Fruit fly (Drosophila melanogaster): ENCODE measurements around the gene TyrR.

Gene TyrR

dm6 chr3R:17716858-17717596, 46.0 kb downstream of the TyrR start:
- TF ChIP-seq CG9876 (GFP tag; optimal IDR thresholded peaks at IDR 0.05) (no peak), Dref (GFP tag; IDR thresholded peaks at IDR 0.05) (no peak), fu2 (GFP tag; optimal IDR thresholded peaks at IDR 0.05) (peak; percentile 27), CG12219 (GFP tag; optimal IDR thresholded peaks at IDR 0.05) (peak; percentile 36), CG6254 (GFP tag; optimal IDR thresholded peaks at IDR 0.05) (no peak), nmo (GFP tag; optimal IDR thresholded peaks at IDR 0.05) (peak; percentile 6), CTCF (GFP tag; optimal IDR thresholded peaks at IDR 0.05) (no peak), Blimp-1 (GFP tag; optimal IDR thresholded peaks at IDR 0.05) (peak; percentile 15), Xbp1 (GFP tag; optimal IDR thresholded peaks at IDR 0.05) (no peak), wek (GFP tag; optimal IDR thresholded peaks at IDR 0.05) (peak; percentile 9), CG9797 (GFP tag; optimal IDR thresholded peaks at IDR 0.05) (no peak), klu (GFP tag; IDR thresholded peaks at IDR 0.05) (no peak), CG11398 (GFP tag; optimal IDR thresholded peaks at IDR 0.05) (no peak), CG9437 (GFP tag; optimal IDR thresholded peaks at IDR 0.05) (no peak), CG30403 (GFP tag; optimal IDR thresholded peaks at IDR 0.05) (no peak), Hr3 (GFP tag; optimal IDR thresholded peaks at IDR 0.05) (no peak), chif (GFP tag; optimal IDR thresholded peaks at IDR 0.05) (no peak), pnt (GFP tag; optimal IDR thresholded peaks at IDR 0.05) (no peak), pros (GFP tag; optimal IDR thresholded peaks at IDR 0.05) (peak; percentile 68), oc (tag; optimal IDR thresholded peaks at IDR 0.05) (peak; percentile 29), lbe (GFP tag; optimal IDR thresholded peaks at IDR 0.05) (peak; percentile 87), D19B (GFP tag; optimal IDR thresholded peaks at IDR 0.05) (no peak), Fer2 (tag; optimal IDR thresholded peaks at IDR 0.05) (no peak), amos (GFP tag; IDR thresholded peaks at IDR 0.05; ENCODE audit: partially characterized antibody) (no peak), CG31441 (GFP tag; IDR thresholded peaks at IDR 0.05) (no peak), tio (GFP tag; optimal IDR thresholded peaks at IDR 0.05) (no peak), gro (GFP tag; optimal IDR thresholded peaks at IDR 0.05) (peak; percentile 44), run (tag; optimal IDR thresholded peaks at IDR 0.05) (peak; percentile 37), Fer3 (tag; optimal IDR thresholded peaks at IDR 0.05) (peak; percentile 26), CG4854 (GFP tag; optimal IDR thresholded peaks at IDR 0.05) (no peak), CG11085 (GFP tag; IDR thresholded peaks at IDR 0.05) (no peak), Awh (GFP tag; IDR thresholded peaks at IDR 0.05) (no peak), CG3065 (GFP tag; optimal IDR thresholded peaks at IDR 0.05) (no peak), CG7271 (tag; optimal IDR thresholded peaks at IDR 0.05) (peak; percentile 4), fd102C (GFP tag; optimal IDR thresholded peaks at IDR 0.05) (no peak), chm (GFP tag; IDR thresholded peaks at IDR 0.05) (no peak), CG1603 (tag; optimal IDR thresholded peaks at IDR 0.05) (peak; percentile 20), D (optimal IDR thresholded peaks at IDR 0.05) (no peak), D (GFP tag; optimal IDR thresholded peaks at IDR 0.05) (no peak), Hsf (GFP tag; optimal IDR thresholded peaks at IDR 0.05) (no peak), CG10321 (GFP tag; IDR thresholded peaks at IDR 0.05) (no peak), CG8388 (GFP tag; optimal IDR thresholded peaks at IDR 0.05) (peak; percentile 25), CG15601 (tag; optimal IDR thresholded peaks at IDR 0.05) (peak; percentile 39), Med (GFP tag) (peak; percentile 94), CG32767 (GFP tag; IDR thresholded peaks at IDR 0.05) (no peak), Max (GFP tag; optimal IDR thresholded peaks at IDR 0.05) (peak; percentile 22), NFAT (GFP tag; IDR thresholded peaks at IDR 0.05) (no peak), CG3407 (GFP tag; optimal IDR thresholded peaks at IDR 0.05) (no peak), slbo (GFP tag; IDR thresholded peaks at IDR 0.05) (no peak), CG18011 (GFP tag; optimal IDR thresholded peaks at IDR 0.05) (no peak), fru (optimal IDR thresholded peaks at IDR 0.05) (no peak)

Measured in whole organism, embryonic.